Worm (Caenorhabditis elegans) whole organism, young adult: ENCODE data around the gene her-1.

Experiments used
- F39B2.1 ChIP-seq: fragments of 200-800 bp; sonication (Bioruptor generic); IDR thresholded peaks from 2 replicates; pipeline ENCODE4 v1.3.6; 2022; ENCODE audit warnings: missing genetic modification reagents, missing genetic modification characterization, missing compliant biosample characterization
- F57A8.1 ChIP-seq: fragments of 200-800 bp; sonication (Bioruptor generic); optimal IDR thresholded peaks from 2 replicates; lab custom pipeline; 2018; ENCODE audit warnings: mild to moderate bottlenecking, missing genetic modification characterization, moderate library complexity, missing compliant biosample characterization
- Y79H2A.3 ChIP-seq: fragments of 200-800 bp; sonication (Bioruptor generic); conservative IDR thresholded peaks from 2 replicates; pipeline ENCODE4 v1.3.6; 2022; ENCODE audit warnings: missing genetic modification reagents, missing genetic modification characterization, missing compliant biosample characterization
- ceh-91 ChIP-seq: fragments of 200-800 bp; sonication (Bioruptor generic); IDR thresholded peaks from 2 replicates; pipeline ENCODE4 v1.3.6; 2022; ENCODE audit warnings: missing genetic modification reagents, missing genetic modification characterization, missing compliant biosample characterization
- egrh-3 ChIP-seq: fragments of 200-800 bp; sonication (Bioruptor generic); IDR thresholded peaks from 2 replicates; pipeline ENCODE4 v1.3.6; 2022; ENCODE audit warnings: missing genetic modification reagents, missing genetic modification characterization, missing compliant biosample characterization
- mcd-1 ChIP-seq: fragments of 200-800 bp; sonication (Bioruptor generic); IDR thresholded peaks from 2 replicates; pipeline ENCODE4 v1.3.6; 2022; ENCODE audit warnings: missing genetic modification reagents, missing genetic modification characterization, missing compliant biosample characterization
- mes-4 ChIP-seq: sonication (generic microtip); optimal IDR thresholded peaks from 2 replicates; lab custom pipeline; 2016; ENCODE audit warnings: missing genotype, missing genetic modification characterization, missing compliant biosample characterization
- tbp1 ChIP-seq: fragments of 200-800 bp; sonication (Bioruptor generic); optimal IDR thresholded peaks from 2 replicates; lab custom pipeline; 2018; ENCODE audit warnings: mild to moderate bottlenecking, missing genetic modification characterization, missing compliant biosample characterization
- ztf-26 ChIP-seq: sonication (generic microtip); optimal IDR thresholded peaks from 2 replicates; lab custom pipeline; 2017; ENCODE audit warnings: missing genetic modification characterization, missing compliant biosample characterization

ce11 chrV:9709747-9710146 is 12.9 kb downstream of the her-1 start, which contains the start of gene tag-120:
- TF ChIP-seq ztf-26 (tag; lab: Kevin White, UChicago) (no peak), mes-4 (tag; lab: Kevin White, UChicago) (no peak), egrh-3 (no peak), ceh-91 (GFP tag; lab: Robert Waterston, UW) (no peak), tbp1 (GFP tag; lab: Kevin White, UChicago) (no peak), F39B2.1 (no peak), mcd-1 (GFP tag; lab: Robert Waterston, UW) (no peak), Y79H2A.3 (GFP tag; lab: Robert Waterston, UW) (no peak), F57A8.1 (GFP tag; lab: Kevin White, UChicago) (no peak)
